Fruit fly (Drosophila melanogaster) whole organism, adult: ENCODE data around the gene noc.

Experiments used
- CG11617 ChIP-seq: fragments of 200-800 bp; sonication (Bioruptor generic); optimal IDR thresholded peaks from 2 replicates; lab custom pipeline; 2017; ENCODE audit warnings: mild to moderate bottlenecking, missing biosample characterization, missing genetic modification reagents, missing genetic modification characterization
- CG1620 ChIP-seq: fragments of 200-800 bp; sonication (Bioruptor generic); optimal IDR thresholded peaks from 2 replicates; lab custom pipeline; 2016; ENCODE audit warnings: missing biosample characterization, missing genetic modification characterization
- CG7045 ChIP-seq: fragments of 200-800 bp; sonication (Bioruptor generic); optimal IDR thresholded peaks from 2 replicates; lab custom pipeline; 2017; ENCODE audit warnings: missing biosample characterization, mild to moderate bottlenecking, missing genetic modification characterization
- CG7101 ChIP-seq: fragments of 200-800 bp; sonication (Bioruptor generic); optimal IDR thresholded peaks from 2 replicates; lab custom pipeline; 2018; ENCODE audit warnings: missing biosample characterization, mild to moderate bottlenecking, missing genetic modification characterization, moderate library complexity
- Crg-1 ChIP-seq: fragments of 200-800 bp; sonication (Bioruptor generic); optimal IDR thresholded peaks from 2 replicates; lab custom pipeline; 2016; ENCODE audit warnings: missing biosample characterization, missing genetic modification characterization
- Hr96 ChIP-seq: fragments of 200-800 bp; sonication (Bioruptor generic); optimal IDR thresholded peaks from 2 replicates; lab custom pipeline; 2016; ENCODE audit warnings: missing biosample characterization, missing genetic modification characterization
- Mnt ChIP-seq: fragments of 200-800 bp; sonication (Bioruptor generic); optimal IDR thresholded peaks from 2 replicates; lab custom pipeline; 2016; ENCODE audit warnings: missing biosample characterization, mild to moderate bottlenecking, missing genetic modification characterization
- bab1 ChIP-seq: fragments of 200-800 bp; sonication (Bioruptor generic); optimal IDR thresholded peaks from 3 replicates; lab custom pipeline; 2019; ENCODE audit warnings: missing biosample characterization, mild to moderate bottlenecking, missing genetic modification characterization, moderate library complexity
- cnc ChIP-seq, 2 experiments: fragments of >200 bp; optimal IDR thresholded peaks; 2 replicates each; lab custom pipeline; 2017
- kay ChIP-seq: fragments of 200-800 bp; sonication (Bioruptor generic); peaks from one replicate; lab custom pipeline; 2016; ENCODE audit warnings: missing biosample characterization, missing genetic modification characterization, borderline replicate concordance
- toe ChIP-seq: fragments of 200-800 bp; sonication (Bioruptor generic); optimal IDR thresholded peaks from 2 replicates; lab custom pipeline; 2016; ENCODE audit warnings: missing biosample characterization, missing genetic modification characterization

DNA sequence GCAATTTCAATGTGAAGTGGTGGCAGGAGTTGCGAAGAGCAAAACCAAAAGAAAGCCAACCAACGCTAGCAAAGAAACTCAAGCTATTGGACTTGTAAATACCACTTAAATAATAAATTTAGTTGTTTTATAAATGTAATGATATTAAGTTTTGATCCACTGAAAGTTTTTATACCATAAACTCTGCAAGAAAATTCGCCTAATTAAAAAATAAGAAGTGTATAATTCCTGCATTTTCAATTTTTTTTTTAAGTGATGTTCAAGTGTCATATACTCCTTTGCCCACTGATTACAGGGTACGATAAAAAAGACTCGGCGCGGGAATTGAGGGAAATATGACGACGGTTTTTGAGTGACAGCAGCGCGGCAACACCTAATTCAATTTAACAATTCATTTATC lies 28.6 kb downstream of the noc start:
- TF ChIP-seq CG1620 (GFP tag; lab: Kevin White, UChicago) (no peak), toe (GFP tag; lab: Kevin White, UChicago) (no peak), Mnt (GFP tag; lab: Kevin White, UChicago) (no peak), bab1 (GFP tag; lab: Kevin White, UChicago) (peak; percentile 17), CG7101 (no peak), cnc (optimal IDR thresholded peaks at IDR 0.05; lab: Kevin White, UChicago) (no peak), CG11617 (GFP tag; lab: Kevin White, UChicago) (no peak), Crg-1 (GFP tag; lab: Kevin White, UChicago) (no peak), CG7045 (GFP tag; lab: Kevin White, UChicago) (no peak), kay (no peak), Hr96 (GFP tag; lab: Kevin White, UChicago) (no peak)
